Fruit fly (Drosophila melanogaster) whole organism, embryonic: ENCODE results near the gene CG42759.
A peak's percentile ranks its signal among the peaks of the same experiment; 100 is the strongest.

Experiments used
- Antp ChIP-seq: fragments of 200-800 bp; sonication (Bioruptor generic); optimal IDR thresholded peaks from 3 replicates; lab custom pipeline; 2016; ENCODE audit warnings: missing biosample characterization, missing genetic modification characterization
- Atf-2 ChIP-seq: fragments of 200-800 bp; sonication (Bioruptor generic); optimal IDR thresholded peaks from 2 replicates; lab custom pipeline; 2016; ENCODE audit warnings: missing biosample characterization, missing genetic modification characterization
- CG10321 ChIP-seq: fragments of 200-800 bp; sonication (Bioruptor generic); IDR thresholded peaks from 2 replicates; pipeline ENCODE4 v1.3.6; 2022; ENCODE audit warnings: missing biosample characterization, missing genetic modification characterization
- CG12299 ChIP-seq: fragments of 200-800 bp; sonication (Bioruptor generic); optimal IDR thresholded peaks from 2 replicates; lab custom pipeline; 2018; ENCODE audit warnings: missing biosample characterization, mild to moderate bottlenecking, missing genetic modification characterization
- CG1233 ChIP-seq: fragments of 200-800 bp; sonication (Bioruptor generic); optimal IDR thresholded peaks from 4 replicates; lab custom pipeline; 2018; ENCODE audit warnings: missing biosample characterization, mild to moderate bottlenecking, missing genetic modification characterization
- CG13424 ChIP-seq: fragments of 200-800 bp; sonication (Bioruptor generic); optimal IDR thresholded peaks from 2 replicates; lab custom pipeline; 2019; ENCODE audit warnings: missing biosample characterization, mild to moderate bottlenecking, missing genetic modification characterization, moderate library complexity
- CG14014 ChIP-seq: fragments of 200-800 bp; sonication (Bioruptor generic); IDR thresholded peaks from 2 replicates; pipeline ENCODE4 v1.3.6; 2022; ENCODE audit warnings: missing biosample characterization, missing genetic modification characterization
- CG14667 ChIP-seq: fragments of 200-800 bp; sonication (Bioruptor generic); IDR thresholded peaks from 2 replicates; pipeline ENCODE4 v1.3.6; 2022; ENCODE audit warnings: missing biosample characterization, missing genetic modification characterization
- CG15479 ChIP-seq: fragments of 200-800 bp; sonication (Bioruptor generic); optimal IDR thresholded peaks from 3 replicates; lab custom pipeline; 2019; ENCODE audit warnings: missing biosample characterization, mild to moderate bottlenecking, missing genetic modification characterization, moderate library complexity
- CG15514 ChIP-seq: fragments of 200-800 bp; sonication (Bioruptor generic); optimal IDR thresholded peaks from 3 replicates; lab custom pipeline; 2017; ENCODE audit warnings: missing biosample characterization, missing genetic modification characterization, mild to moderate bottlenecking, moderate library complexity, missing genetic modification reagents
- CG30020 ChIP-seq: fragments of 200-800 bp; optimal IDR thresholded peaks from 2 replicates; lab custom pipeline; 2019; ENCODE audit warnings: missing biosample characterization, mild to moderate bottlenecking, missing genetic modification characterization, moderate library complexity
- CG32532 ChIP-seq: fragments of 200-800 bp; sonication (Bioruptor generic); IDR thresholded peaks from 2 replicates; pipeline ENCODE4 v1.3.6; 2022; ENCODE audit warnings: missing biosample characterization, missing genetic modification characterization
- CG33213 ChIP-seq: fragments of 200-800 bp; sonication (Bioruptor generic); optimal IDR thresholded peaks from 3 replicates; lab custom pipeline; 2016; ENCODE audit warnings: missing biosample characterization, missing genetic modification characterization
- CG43689 ChIP-seq: fragments of 200-800 bp; sonication (Bioruptor generic); IDR thresholded peaks from 2 replicates; pipeline ENCODE4 v1.3.6; 2022; ENCODE audit warnings: missing biosample characterization, missing genetic modification characterization
- CG4707 ChIP-seq: fragments of 200-800 bp; sonication (Bioruptor generic); optimal IDR thresholded peaks from 2 replicates; lab custom pipeline; 2018; ENCODE audit warnings: missing biosample characterization, mild to moderate bottlenecking, missing genetic modification characterization, moderate library complexity
- CG4730 ChIP-seq: fragments of 200-800 bp; sonication (Bioruptor generic); IDR thresholded peaks from 2 replicates; pipeline ENCODE4 v1.3.6; 2022; ENCODE audit warnings: missing biosample characterization, missing genetic modification characterization
- CG5245 ChIP-seq: fragments of 200-800 bp; sonication (Bioruptor generic); optimal IDR thresholded peaks from 3 replicates; lab custom pipeline; 2016; ENCODE audit warnings: missing biosample characterization, missing genetic modification characterization
- CG6254 ChIP-seq: fragments of 200-800 bp; sonication (Bioruptor generic); optimal IDR thresholded peaks from 3 replicates; lab custom pipeline; 2017; ENCODE audit warnings: mild to moderate bottlenecking, missing biosample characterization, missing genetic modification reagents, missing genetic modification characterization
- CG8359 ChIP-seq: fragments of 200-800 bp; sonication (Bioruptor generic); optimal IDR thresholded peaks from 2 replicates; lab custom pipeline; 2017; ENCODE audit warnings: missing biosample characterization, mild to moderate bottlenecking, missing genetic modification characterization, borderline replicate concordance
- CG8388 ChIP-seq: fragments of 200-800 bp; sonication (Bioruptor generic); optimal IDR thresholded peaks from 2 replicates; lab custom pipeline; 2019; ENCODE audit warnings: missing biosample characterization, mild to moderate bottlenecking, missing genetic modification characterization, moderate library complexity
- CG8478 ChIP-seq: fragments of >200 bp; optimal IDR thresholded peaks from 2 replicates; lab custom pipeline; 2018
- CTCF ChIP-seq: fragments of 200-800 bp; sonication (Bioruptor generic); optimal IDR thresholded peaks from 2 replicates; lab custom pipeline; 2017; ENCODE audit warnings: missing biosample characterization, mild to moderate bottlenecking, missing genetic modification characterization, moderate library complexity
- Dad ChIP-seq: fragments of 200-800 bp; sonication (Bioruptor generic); optimal IDR thresholded peaks from 3 replicates; lab custom pipeline; 2016; ENCODE audit warnings: missing biosample characterization, missing genetic modification characterization
- Drgx ChIP-seq: fragments of 200-800 bp; sonication (Bioruptor generic); IDR thresholded peaks from 2 replicates; pipeline ENCODE4 v1.3.6; 2022; ENCODE audit warnings: missing biosample characterization, missing genetic modification characterization
- Ets65A ChIP-seq: fragments of 200-800 bp; sonication (Bioruptor generic); peaks from one replicate; lab custom pipeline; 2016; ENCODE audit warnings: missing biosample characterization, missing genetic modification characterization
- HLH54F ChIP-seq: fragments of 200-800 bp; sonication (Bioruptor generic); optimal IDR thresholded peaks from 3 replicates; lab custom pipeline; 2016; ENCODE audit warnings: missing biosample characterization, missing genetic modification characterization
- Lim3 ChIP-seq: fragments of 200-800 bp; sonication (Bioruptor generic); IDR thresholded peaks from 2 replicates; pipeline ENCODE4 v1.3.6; 2022; ENCODE audit warnings: missing biosample characterization, missing genetic modification characterization
- Nf-YB ChIP-seq: fragments of 200-800 bp; sonication (Bioruptor generic); optimal IDR thresholded peaks from 3 replicates; lab custom pipeline; 2019; ENCODE audit warnings: missing biosample characterization, mild to moderate bottlenecking, missing genetic modification characterization, moderate library complexity
- Pdp1 ChIP-seq, 2 experiments: fragments of 200-800 bp; sonication (Bioruptor generic); optimal IDR thresholded peaks; 3 replicates each; lab custom pipeline; 2016; ENCODE audit warnings: missing biosample characterization in 2 of 2, missing genetic modification characterization in 2 of 2, mild to moderate bottlenecking in 1 of 2, moderate library complexity in 1 of 2
- chinmo ChIP-seq: fragments of 200-800 bp; sonication (Bioruptor generic); IDR thresholded peaks from 4 replicates; pipeline ENCODE4 v1.3.6; 2022; ENCODE audit warnings: missing biosample characterization, missing genetic modification characterization; ENCODE audit not compliant: partially characterized antibody
- corto ChIP-seq: fragments of 200-800 bp; sonication (Bioruptor generic); optimal IDR thresholded peaks from 2 replicates; lab custom pipeline; 2016; ENCODE audit warnings: missing biosample characterization, mild to moderate bottlenecking, missing genetic modification characterization, moderate library complexity
- crp ChIP-seq, 2 experiments: fragments of 200-800 bp; sonication (Bioruptor generic); optimal IDR thresholded peaks; 2 replicates in 1 of 2; 3 replicates in 1 of 2; lab custom pipeline; 2017; ENCODE audit warnings: missing biosample characterization in 2 of 2, missing genetic modification characterization in 2 of 2, mild to moderate bottlenecking in 1 of 2, moderate library complexity in 1 of 2
- da ChIP-seq: fragments of 200-800 bp; sonication (Bioruptor generic); optimal IDR thresholded peaks from 2 replicates; lab custom pipeline; 2016; ENCODE audit warnings: missing biosample characterization, missing genetic modification characterization
- dysf ChIP-seq: fragments of 200-800 bp; sonication (Bioruptor generic); IDR thresholded peaks from 3 replicates; pipeline ENCODE4 v1.3.6; 2022; ENCODE audit warnings: missing biosample characterization, missing genetic modification characterization
- ewg ChIP-seq: fragments of 200-800 bp; sonication (Bioruptor generic); optimal IDR thresholded peaks from 3 replicates; lab custom pipeline; 2017; ENCODE audit warnings: mild to moderate bottlenecking, missing biosample characterization, missing genetic modification reagents, missing genetic modification characterization
- gem ChIP-seq: fragments of 200-800 bp; sonication (Bioruptor generic); optimal IDR thresholded peaks from 2 replicates; lab custom pipeline; 2019; ENCODE audit warnings: missing biosample characterization, mild to moderate bottlenecking, missing genetic modification characterization, moderate library complexity
- gsb-n ChIP-seq: fragments of 200-800 bp; sonication (Bioruptor generic); optimal IDR thresholded peaks from 3 replicates; lab custom pipeline; 2018; ENCODE audit warnings: missing biosample characterization, mild to moderate bottlenecking, missing genetic modification characterization
- jing ChIP-seq: fragments of 200-800 bp; sonication (Bioruptor generic); optimal IDR thresholded peaks from 2 replicates; lab custom pipeline; 2018; ENCODE audit warnings: missing biosample characterization, mild to moderate bottlenecking, missing genetic modification characterization
- jumu ChIP-seq: fragments of 200-800 bp; sonication (Bioruptor generic); optimal IDR thresholded peaks from 3 replicates; lab custom pipeline; 2016; ENCODE audit warnings: missing biosample characterization, missing genetic modification characterization
- mirr ChIP-seq: fragments of 200-800 bp; sonication (Bioruptor generic); optimal IDR thresholded peaks from 3 replicates; lab custom pipeline; 2018; ENCODE audit warnings: missing biosample characterization, mild to moderate bottlenecking, missing genetic modification characterization
- oc ChIP-seq: fragments of 200-800 bp; sonication (Bioruptor generic); optimal IDR thresholded peaks from 2 replicates; lab custom pipeline; 2018; ENCODE audit warnings: missing biosample characterization, mild to moderate bottlenecking, missing genetic modification characterization, moderate library complexity
- p53 ChIP-seq: fragments of 200-800 bp; sonication (Bioruptor generic); optimal IDR thresholded peaks from 2 replicates; lab custom pipeline; 2016; ENCODE audit warnings: missing biosample characterization, missing genetic modification characterization
- ranshi ChIP-seq: fragments of 200-800 bp; sonication (Bioruptor generic); IDR thresholded peaks from 2 replicates; pipeline ENCODE4 v1.3.6; 2022; ENCODE audit warnings: missing biosample characterization, missing genetic modification characterization
- sens ChIP-seq: fragments of 200-800 bp; sonication (Bioruptor generic); peaks from one replicate; lab custom pipeline; 2016; ENCODE audit warnings: missing biosample characterization, missing genetic modification characterization
- ssp ChIP-seq: fragments of 200-800 bp; sonication (Bioruptor generic); IDR thresholded peaks from 2 replicates; pipeline ENCODE4 v1.3.6; 2022; ENCODE audit warnings: missing biosample characterization, missing genetic modification characterization
- tll ChIP-seq, 2 experiments: fragments of 200-800 bp in 1 of 2; fragments of >200 bp in 1 of 2; sonication (Bioruptor generic) in 1 of 2; optimal IDR thresholded peaks; 2 replicates each; lab custom pipeline; 2017 to 2019; ENCODE audit warnings: missing biosample characterization in 2 of 2, missing genetic modification characterization in 2 of 2, mild to moderate bottlenecking in 1 of 2, moderate library complexity in 1 of 2
- tna ChIP-seq: fragments of 200-800 bp; sonication (Bioruptor generic); IDR thresholded peaks from 2 replicates; pipeline ENCODE4 v1.3.6; 2022; ENCODE audit warnings: missing biosample characterization, missing genetic modification characterization; ENCODE audit not compliant: partially characterized antibody
- ttk ChIP-seq: fragments of 200-800 bp; sonication (Bioruptor generic); IDR thresholded peaks from 2 replicates; pipeline ENCODE4 v2.1.2; 2022; ENCODE audit warnings: missing biosample characterization, missing genetic modification characterization
- twi ChIP-seq: fragments of 200-800 bp; optimal IDR thresholded peaks from 2 replicates; lab custom pipeline; 2019; ENCODE audit warnings: missing biosample characterization, mild to moderate bottlenecking, missing genetic modification characterization, moderate library complexity
- vnd ChIP-seq: fragments of 200-800 bp; sonication (Bioruptor generic); IDR thresholded peaks from 3 replicates; pipeline ENCODE4 v1.3.6; 2022; ENCODE audit warnings: missing biosample characterization, missing genetic modification characterization; ENCODE audit not compliant: partially characterized antibody
- yki ChIP-seq: fragments of >200 bp; optimal IDR thresholded peaks from 3 replicates; lab custom pipeline; 2018

The CG42759 gene

dm6 chr3R:10168483-10169064 is 25.7 kb downstream of the CG42759 start (continued):
- no peak for TF ChIP-seq yki (lab: Kevin White, UChicago)
- peak; percentile 3 for TF ChIP-seq corto (GFP tag; lab: Kevin White, UChicago)
- no peak for TF ChIP-seq CG14667 (GFP tag; lab: Robert Waterston, UW)
- TF ChIP-seq CTCF (GFP tag; lab: Kevin White, UChicago): no peak
- TF ChIP-seq Lim3 (GFP tag; lab: Robert Waterston, UW): no peak
- TF ChIP-seq mirr (GFP tag; lab: Kevin White, UChicago): no peak
- TF ChIP-seq Dad (GFP tag; lab: Kevin White, UChicago): no peak
- TF ChIP-seq CG33213 (GFP tag; lab: Kevin White, UChicago): peak; percentile 31
- no peak for TF ChIP-seq CG4707 (GFP tag; lab: Kevin White, UChicago)
- TF ChIP-seq Ets65A (GFP tag; lab: Kevin White, UChicago): peak; percentile 62
- TF ChIP-seq Antp (GFP tag; lab: Kevin White, UChicago): no peak
- TF ChIP-seq CG30020: no peak
- TF ChIP-seq Drgx: 0 out of 2 replicates have a peak, but pooled peaks have one; percentile 9
- TF ChIP-seq gsb-n (tag; lab: Kevin White, UChicago): peak; percentile 17
- no peak for TF ChIP-seq Nf-YB (GFP tag; lab: Kevin White, UChicago)
- TF ChIP-seq sens (GFP tag; lab: Kevin White, UChicago): peak; percentile 87
- TF ChIP-seq ttk: no peak
- peak; percentile 62 for TF ChIP-seq gem (tag; lab: Kevin White, UChicago)
- peak; percentile 55 for TF ChIP-seq CG6254 (GFP tag; lab: Kevin White, UChicago)
- peak; percentile 37 for TF ChIP-seq CG32532 (GFP tag; lab: Robert Waterston, UW)
- no peak for TF ChIP-seq CG8359 (GFP tag; lab: Kevin White, UChicago)
- no peak for TF ChIP-seq CG15514 (GFP tag; lab: Kevin White, UChicago)
- TF ChIP-seq CG4730: no peak
- no peak for TF ChIP-seq crp (GFP tag; optimal IDR thresholded peaks at IDR 0.05; lab: Kevin White, UChicago)
- no peak for TF ChIP-seq twi
- peak in 1 of 2 experiments; percentile 16 for TF ChIP-seq Pdp1 (GFP tag; optimal IDR thresholded peaks at IDR 0.05; lab: Kevin White, UChicago)
- no peak for TF ChIP-seq oc
- no peak for TF ChIP-seq tna
- no peak for TF ChIP-seq CG8478
- no peak for TF ChIP-seq p53 (GFP tag; lab: Kevin White, UChicago)
- TF ChIP-seq CG14014 (GFP tag; lab: Robert Waterston, UW): peak; percentile 58
- TF ChIP-seq chinmo (GFP tag; lab: Robert Waterston, UW): no peak
- TF ChIP-seq CG10321: no peak
- TF ChIP-seq CG8388 (GFP tag; lab: Kevin White, UChicago): peak; percentile 26
- TF ChIP-seq CG12299 (tag; lab: Kevin White, UChicago): peak; percentile 32
- no peak for TF ChIP-seq CG5245 (GFP tag; lab: Kevin White, UChicago)
- TF ChIP-seq HLH54F: peak; percentile 22
- no peak for TF ChIP-seq CG15479
- TF ChIP-seq CG13424 (tag; lab: Kevin White, UChicago): no peak
- no peak for TF ChIP-seq CG1233
- TF ChIP-seq dysf: no peak
- no peak for TF ChIP-seq da (GFP tag; lab: Kevin White, UChicago)
- no peak for TF ChIP-seq jing (GFP tag; lab: Kevin White, UChicago)
- no peak for TF ChIP-seq CG43689 (GFP tag; lab: Robert Waterston, UW)
- TF ChIP-seq ssp (GFP tag; lab: Robert Waterston, UW): no peak
- no peak for TF ChIP-seq vnd (GFP tag; lab: Robert Waterston, UW)
- peak; percentile 15 for TF ChIP-seq Atf-2 (GFP tag; lab: Kevin White, UChicago)
- TF ChIP-seq tll (GFP tag; optimal IDR thresholded peaks at IDR 0.05; lab: Kevin White, UChicago): no peak
- TF ChIP-seq ranshi (GFP tag; lab: Robert Waterston, UW): no peak
- peak; percentile 7 for TF ChIP-seq jumu (GFP tag; lab: Kevin White, UChicago)
- peak; percentile 13 for TF ChIP-seq ewg (GFP tag; lab: Kevin White, UChicago)
